Worm (Caenorhabditis elegans): ENCODE data around the gene C02H6.1.

ce11 chrV:7428880-7429279 is 39.2 kb upstream of the C02H6.1 start, which contains the start of gene srw-69:
- no peak for TF ChIP-seq ama-1 (optimal IDR thresholded peaks at IDR 0.05)
- no peak for TF ChIP-seq fos-1 (tag; optimal IDR thresholded peaks at IDR 0.05)
- no peak for TF ChIP-seq nhr-12 (tag; optimal IDR thresholded peaks at IDR 0.05)

Measured in whole organism, L2 larva.